Worm (Caenorhabditis elegans): ENCODE data around the gene Y70G10A.4.

DNA sequence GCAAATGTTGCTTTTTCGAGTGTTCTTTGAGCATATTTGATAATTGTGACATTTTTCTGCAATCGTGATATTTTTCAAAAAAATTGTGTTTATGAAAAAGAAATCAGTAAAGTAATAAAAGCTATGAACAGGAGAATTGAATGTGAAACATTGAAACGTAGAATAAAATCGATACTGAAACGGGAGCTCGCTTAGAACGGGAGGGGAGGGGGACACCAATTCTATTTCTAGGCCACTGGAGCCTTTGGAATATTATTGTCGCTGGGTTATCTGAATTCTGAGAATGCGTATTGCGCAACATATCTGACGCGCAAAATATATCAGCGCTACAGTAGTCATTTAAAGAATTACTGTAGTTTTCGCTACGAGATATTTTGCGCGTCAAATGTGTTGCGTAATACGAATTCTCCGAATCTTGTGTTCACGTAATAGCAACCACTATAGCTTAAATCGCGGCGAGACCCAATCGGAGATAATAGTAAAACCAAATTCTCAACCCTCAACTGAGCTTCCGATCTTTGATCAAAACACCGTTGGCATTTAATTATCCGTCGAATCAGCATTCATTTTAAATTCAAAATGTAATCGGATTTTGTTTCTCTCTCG lies 10.0 kb upstream of the Y70G10A.4 start, which contains the start of the genes blos-1 and best-18:
- TF ChIP-seq snpc-4 (tag; optimal IDR thresholded peaks at IDR 0.05), result no peak
- no peak for TF ChIP-seq nhr-28 (tag; optimal IDR thresholded peaks at IDR 0.05)
- TF ChIP-seq mab-5 (tag; optimal IDR thresholded peaks at IDR 0.05), result no peak
- TF ChIP-seq nhr-12 (tag; optimal IDR thresholded peaks at IDR 0.05), result no peak
- no peak for TF ChIP-seq nhr-76 (tag; optimal IDR thresholded peaks at IDR 0.05)

All from whole organism, mixed stage, embryonic.